Fruit fly (Drosophila melanogaster) whole organism, embryonic: ENCODE results near the gene CG2533.

Experiments
- Abd-B ChIP-seq: fragments of 200-800 bp; sonication (Bioruptor generic); optimal IDR thresholded peaks from 2 replicates; lab custom pipeline; 2018; ENCODE audit warnings: missing biosample characterization, mild to moderate bottlenecking, missing genetic modification characterization, moderate library complexity
- BEAF-32 ChIP-seq: fragments of 200-800 bp; sonication (Bioruptor generic); optimal IDR thresholded peaks from 3 replicates; lab custom pipeline; 2017; ENCODE audit warnings: missing biosample characterization, missing genetic modification characterization, mild to moderate bottlenecking, moderate library complexity, missing genetic modification reagents
- Bteb2 ChIP-seq: fragments of 200-800 bp; sonication (Bioruptor generic); optimal IDR thresholded peaks from 2 replicates; lab custom pipeline; 2016; ENCODE audit warnings: missing biosample characterization, missing genetic modification characterization
- CG10431 ChIP-seq: fragments of 200-800 bp; sonication (Bioruptor generic); optimal IDR thresholded peaks from 3 replicates; lab custom pipeline; 2018; ENCODE audit warnings: missing biosample characterization, mild to moderate bottlenecking, missing genetic modification characterization
- CG10462 ChIP-seq: fragments of 200-800 bp; sonication (Bioruptor generic); optimal IDR thresholded peaks from 2 replicates; lab custom pipeline; 2016; ENCODE audit warnings: missing biosample characterization, missing genetic modification characterization
- CG10543 ChIP-seq: fragments of 200-800 bp; sonication (Bioruptor generic); optimal IDR thresholded peaks from 3 replicates; lab custom pipeline; 2017; ENCODE audit warnings: missing biosample characterization, mild to moderate bottlenecking, missing genetic modification characterization, moderate library complexity
- CG10565 ChIP-seq: fragments of 200-800 bp; sonication (Bioruptor generic); optimal IDR thresholded peaks from 3 replicates; lab custom pipeline; 2016; ENCODE audit warnings: missing biosample characterization, mild to moderate bottlenecking, missing genetic modification characterization
- CG12104 ChIP-seq: fragments of 200-800 bp; sonication (Bioruptor generic); optimal IDR thresholded peaks from 3 replicates; lab custom pipeline; 2016; ENCODE audit warnings: missing biosample characterization, missing genetic modification characterization
- CG1233 ChIP-seq: fragments of 200-800 bp; sonication (Bioruptor generic); optimal IDR thresholded peaks from 4 replicates; lab custom pipeline; 2018; ENCODE audit warnings: missing biosample characterization, mild to moderate bottlenecking, missing genetic modification characterization
- CG12769 ChIP-seq: fragments of 200-800 bp; sonication (Bioruptor generic); optimal IDR thresholded peaks from 2 replicates; lab custom pipeline; 2019; ENCODE audit warnings: missing biosample characterization, mild to moderate bottlenecking, missing genetic modification characterization, moderate library complexity
- CG13894 ChIP-seq: fragments of 200-800 bp; sonication (Bioruptor generic); optimal IDR thresholded peaks from 3 replicates; lab custom pipeline; 2018; ENCODE audit warnings: missing biosample characterization, mild to moderate bottlenecking, missing genetic modification characterization, moderate library complexity
- CG14441 ChIP-seq: fragments of 200-800 bp; sonication (Bioruptor generic); IDR thresholded peaks from 2 replicates; pipeline ENCODE4 v1.3.6; 2022; ENCODE audit warnings: missing biosample characterization, missing genetic modification characterization
- CG15601 ChIP-seq: fragments of 200-800 bp; sonication (Bioruptor generic); optimal IDR thresholded peaks from 3 replicates; lab custom pipeline; 2019; ENCODE audit warnings: missing biosample characterization, mild to moderate bottlenecking, missing genetic modification characterization, moderate library complexity
- CG16779 ChIP-seq: fragments of 200-800 bp; sonication (Bioruptor generic); IDR thresholded peaks from 2 replicates; pipeline ENCODE4 v1.3.6; 2022; ENCODE audit warnings: missing biosample characterization, missing genetic modification characterization
- CG17328 ChIP-seq: fragments of 200-800 bp; sonication (Bioruptor generic); IDR thresholded peaks from 2 replicates; pipeline ENCODE4 v1.3.6; 2022; ENCODE audit warnings: missing biosample characterization, missing genetic modification characterization
- CG17359 ChIP-seq: fragments of 200-800 bp; sonication (Bioruptor generic); optimal IDR thresholded peaks from 3 replicates; lab custom pipeline; 2018; ENCODE audit warnings: missing biosample characterization, mild to moderate bottlenecking, missing genetic modification characterization, moderate library complexity
- CG18619 ChIP-seq: fragments of 200-800 bp; sonication (Bioruptor generic); optimal IDR thresholded peaks from 3 replicates; lab custom pipeline; 2017; ENCODE audit warnings: missing biosample characterization, mild to moderate bottlenecking, missing genetic modification characterization
- CG2712 ChIP-seq: fragments of 200-800 bp; optimal IDR thresholded peaks from 3 replicates; lab custom pipeline; 2019; ENCODE audit warnings: missing biosample characterization, mild to moderate bottlenecking, missing genetic modification characterization, moderate library complexity
- CG32532 ChIP-seq: fragments of 200-800 bp; sonication (Bioruptor generic); IDR thresholded peaks from 2 replicates; pipeline ENCODE4 v1.3.6; 2022; ENCODE audit warnings: missing biosample characterization, missing genetic modification characterization
- CG3281 ChIP-seq: fragments of 200-800 bp; sonication (Bioruptor generic); optimal IDR thresholded peaks from 3 replicates; lab custom pipeline; 2017; ENCODE audit warnings: missing biosample characterization, mild to moderate bottlenecking, missing genetic modification characterization
- CG34422 ChIP-seq: fragments of 200-800 bp; sonication (Bioruptor generic); IDR thresholded peaks from 3 replicates; pipeline ENCODE4 v1.3.6; 2022; ENCODE audit warnings: missing biosample characterization, missing genetic modification characterization
- CG4820 ChIP-seq: fragments of 200-800 bp; sonication (Bioruptor generic); optimal IDR thresholded peaks from 3 replicates; lab custom pipeline; 2016; ENCODE audit warnings: missing biosample characterization, missing genetic modification characterization
- CG6683 ChIP-seq: fragments of 200-800 bp; sonication (Bioruptor generic); optimal IDR thresholded peaks from 2 replicates; lab custom pipeline; 2017; ENCODE audit warnings: missing biosample characterization, mild to moderate bottlenecking, missing genetic modification characterization, missing genetic modification reagents
- CG8290 ChIP-seq, 3 experiments: fragments of 200-800 bp; sonication (Bioruptor generic); optimal IDR thresholded peaks; 2 replicates each; lab custom pipeline; 2016 to 2019; ENCODE audit warnings: missing biosample characterization in 3 of 3, missing genetic modification characterization in 3 of 3, mild to moderate bottlenecking in 2 of 3, moderate library complexity in 1 of 3
- CG9797 ChIP-seq: fragments of 200-800 bp; sonication (Bioruptor generic); optimal IDR thresholded peaks from 3 replicates; lab custom pipeline; 2018; ENCODE audit warnings: missing biosample characterization, mild to moderate bottlenecking, missing genetic modification characterization
- Chrac-16 ChIP-seq: fragments of 200-800 bp; sonication (Bioruptor generic); optimal IDR thresholded peaks from 3 replicates; lab custom pipeline; 2016; ENCODE audit warnings: missing biosample characterization, missing genetic modification characterization
- D19A ChIP-seq: fragments of 200-800 bp; optimal IDR thresholded peaks from 3 replicates; lab custom pipeline; 2019; ENCODE audit warnings: missing biosample characterization, mild to moderate bottlenecking, missing genetic modification characterization, moderate library complexity
- Elba2 ChIP-seq: fragments of 200-800 bp; sonication (Bioruptor generic); optimal IDR thresholded peaks from 3 replicates; lab custom pipeline; 2016; ENCODE audit warnings: missing biosample characterization, missing genetic modification characterization
- Gsc ChIP-seq: fragments of 200-800 bp; sonication (Bioruptor generic); IDR thresholded peaks from 2 replicates; pipeline ENCODE4 v1.3.6; 2022; ENCODE audit warnings: missing biosample characterization, missing genetic modification characterization
- HmgD ChIP-seq: fragments of 200-800 bp; sonication (Bioruptor generic); optimal IDR thresholded peaks from 3 replicates; lab custom pipeline; 2016; ENCODE audit warnings: missing biosample characterization, missing genetic modification characterization
- HmgZ ChIP-seq: fragments of 200-800 bp; sonication (Bioruptor generic); optimal IDR thresholded peaks from 2 replicates; lab custom pipeline; 2018; ENCODE audit warnings: missing biosample characterization, mild to moderate bottlenecking, missing genetic modification characterization
- Jarid2 ChIP-seq: fragments of 200-800 bp; sonication (Bioruptor generic); optimal IDR thresholded peaks from 3 replicates; lab custom pipeline; 2017; ENCODE audit warnings: mild to moderate bottlenecking, missing biosample characterization, missing genetic modification reagents, missing genetic modification characterization
- MESR4 ChIP-seq: fragments of 200-800 bp; sonication (Bioruptor generic); optimal IDR thresholded peaks from 2 replicates; lab custom pipeline; 2018; ENCODE audit warnings: missing biosample characterization, mild to moderate bottlenecking, missing genetic modification characterization, moderate library complexity
- Nf-YC ChIP-seq: fragments of 200-800 bp; optimal IDR thresholded peaks from 3 replicates; lab custom pipeline; 2019; ENCODE audit warnings: missing biosample characterization, mild to moderate bottlenecking, missing genetic modification characterization, moderate library complexity
- Pdp1 ChIP-seq, 2 experiments: fragments of 200-800 bp; sonication (Bioruptor generic); optimal IDR thresholded peaks; 3 replicates each; lab custom pipeline; 2016; ENCODE audit warnings: missing biosample characterization in 2 of 2, missing genetic modification characterization in 2 of 2, mild to moderate bottlenecking in 1 of 2, moderate library complexity in 1 of 2
- Rfx ChIP-seq: fragments of 200-800 bp; sonication (Bioruptor generic); IDR thresholded peaks from 2 replicates; pipeline ENCODE4 v1.3.6; 2022; ENCODE audit warnings: missing biosample characterization, missing genetic modification characterization
- Sry-β ChIP-seq: fragments of 200-800 bp; sonication (Bioruptor generic); optimal IDR thresholded peaks from 2 replicates; lab custom pipeline; 2018; ENCODE audit warnings: missing biosample characterization, mild to moderate bottlenecking, missing genetic modification characterization, moderate library complexity
- Sry-δ ChIP-seq: fragments of 200-800 bp; sonication (Bioruptor generic); optimal IDR thresholded peaks from 2 replicates; lab custom pipeline; 2016; ENCODE audit warnings: missing biosample characterization, missing genetic modification characterization
- Usf ChIP-seq: fragments of 200-800 bp; sonication (Bioruptor generic); optimal IDR thresholded peaks from 2 replicates; lab custom pipeline; 2017; ENCODE audit warnings: missing genotype, missing biosample characterization, missing genetic modification characterization
- corto ChIP-seq: fragments of 200-800 bp; sonication (Bioruptor generic); optimal IDR thresholded peaks from 2 replicates; lab custom pipeline; 2016; ENCODE audit warnings: missing biosample characterization, mild to moderate bottlenecking, missing genetic modification characterization, moderate library complexity
- fd64A ChIP-seq: fragments of 200-800 bp; sonication (Bioruptor generic); optimal IDR thresholded peaks from 3 replicates; lab custom pipeline; 2018; ENCODE audit warnings: missing biosample characterization, mild to moderate bottlenecking, missing genetic modification characterization
- gce ChIP-seq: fragments of 200-800 bp; sonication (Bioruptor generic); IDR thresholded peaks from 3 replicates; pipeline ENCODE4 v1.3.6; 2022; ENCODE audit warnings: missing biosample characterization, missing genetic modification characterization
- gfzf ChIP-seq: fragments of 200-800 bp; sonication (Bioruptor generic); optimal IDR thresholded peaks from 2 replicates; lab custom pipeline; 2016; ENCODE audit warnings: missing biosample characterization, mild to moderate bottlenecking, missing genetic modification characterization, moderate library complexity
- mam ChIP-seq: fragments of 200-800 bp; sonication (Bioruptor generic); optimal IDR thresholded peaks from 3 replicates; lab custom pipeline; 2016; ENCODE audit warnings: missing biosample characterization, missing genetic modification characterization
- nmo ChIP-seq: fragments of 200-800 bp; sonication (Bioruptor generic); optimal IDR thresholded peaks from 2 replicates; lab custom pipeline; 2018; ENCODE audit warnings: missing biosample characterization, mild to moderate bottlenecking, missing genetic modification characterization, moderate library complexity
- peb ChIP-seq: fragments of 200-800 bp; sonication (Bioruptor generic); IDR thresholded peaks from 2 replicates; pipeline ENCODE4 v1.3.6; 2022; ENCODE audit warnings: missing biosample characterization, missing genetic modification characterization
- so ChIP-seq: fragments of 200-800 bp; sonication (Bioruptor generic); IDR thresholded peaks from 3 replicates; pipeline ENCODE4 v1.3.6; 2022; ENCODE audit warnings: missing biosample characterization, missing genetic modification characterization
- ttk ChIP-seq: fragments of 200-800 bp; sonication (Bioruptor generic); IDR thresholded peaks from 2 replicates; pipeline ENCODE4 v2.1.2; 2022; ENCODE audit warnings: missing biosample characterization, missing genetic modification characterization

CG2533 gene

dm6 chrX:11569956-11570695 is 33.9 kb downstream of the CG2533 start, which contains the start of the genes Polr2A and CG11699 (continued):
- no peak for TF ChIP-seq CG17328
- peak; percentile 49 for TF ChIP-seq BEAF-32
- TF ChIP-seq peb (GFP tag; lab: Robert Waterston, UW), result no peak
- TF ChIP-seq CG17359 (tag; lab: Kevin White, UChicago), result peak; percentile 8
- TF ChIP-seq CG12769, result no peak
- TF ChIP-seq Rfx (GFP tag; lab: Robert Waterston, UW), result peak; percentile 41; the same call in 1 of the 2 replicates
- peak; percentile 62 for TF ChIP-seq gfzf (GFP tag; lab: Kevin White, UChicago)
- peak; percentile 44 for TF ChIP-seq CG3281 (GFP tag; lab: Kevin White, UChicago)
- TF ChIP-seq corto (GFP tag; lab: Kevin White, UChicago), result no peak
- peak; percentile 64; the same call in 1 of the 3 replicates for TF ChIP-seq CG34422 (GFP tag; lab: Robert Waterston, UW)
- TF ChIP-seq Jarid2 (GFP tag; lab: Kevin White, UChicago), result peak; percentile 55
- TF ChIP-seq CG9797 (GFP tag; lab: Kevin White, UChicago), result peak; percentile 87
- peak; percentile 4 for TF ChIP-seq CG10462 (GFP tag; lab: Kevin White, UChicago)
- TF ChIP-seq MESR4, result peak; percentile 73
- TF ChIP-seq Abd-B, result peak; percentile 25
- peak; percentile 34; the same call in 1 of the 2 replicates for TF ChIP-seq CG32532
- TF ChIP-seq Bteb2 (GFP tag; lab: Kevin White, UChicago), result no peak
- TF ChIP-seq CG4820 (GFP tag; lab: Kevin White, UChicago), result peak; percentile 3
- TF ChIP-seq CG16779 (GFP tag; lab: Robert Waterston, UW), result no peak
- TF ChIP-seq so (GFP tag; lab: Robert Waterston, UW), result no peak
- peak; percentile 2 for TF ChIP-seq Sry-δ (GFP tag; lab: Kevin White, UChicago)
- no peak for TF ChIP-seq Elba2
- TF ChIP-seq Sry-β (GFP tag; lab: Kevin White, UChicago), result peak; percentile 95
- peak; percentile 75 for TF ChIP-seq nmo
- TF ChIP-seq gce (GFP tag; lab: Robert Waterston, UW), result no peak
- no peak for TF ChIP-seq CG18619
- no peak for TF ChIP-seq CG6683 (GFP tag; lab: Kevin White, UChicago)
- peak; percentile 63 for TF ChIP-seq HmgZ (tag; lab: Kevin White, UChicago)
- TF ChIP-seq Gsc (GFP tag; lab: Robert Waterston, UW), result no peak
- TF ChIP-seq ttk, result no peak
- TF ChIP-seq CG8290 (GFP tag; optimal IDR thresholded peaks at IDR 0.05; lab: Kevin White, UChicago), result peak; percentile 25
- peak in 1 of 2 experiments; percentile 24 for TF ChIP-seq CG8290 (tag; optimal IDR thresholded peaks at IDR 0.05; lab: Kevin White, UChicago)
- TF ChIP-seq CG14441 (GFP tag; lab: Robert Waterston, UW), result peak; percentile 23; the same call in 1 of the 2 replicates
- TF ChIP-seq CG1233 (GFP tag; lab: Kevin White, UChicago), result peak; percentile 14
- no peak for TF ChIP-seq fd64A (GFP tag; lab: Kevin White, UChicago)
- peak in 1 of 2 experiments; percentile 44 for TF ChIP-seq Pdp1 (GFP tag; optimal IDR thresholded peaks at IDR 0.05; lab: Kevin White, UChicago)
- TF ChIP-seq mam, result peak; percentile 21
- TF ChIP-seq D19A (tag; lab: Kevin White, UChicago), result peak; percentile 29
- no peak for TF ChIP-seq CG10431
- TF ChIP-seq CG12104 (GFP tag; lab: Kevin White, UChicago), result peak; percentile 38
- TF ChIP-seq Chrac-16 (GFP tag; lab: Kevin White, UChicago), result peak; percentile 36
- TF ChIP-seq HmgD (GFP tag; lab: Kevin White, UChicago), result no peak
- peak; percentile 20 for TF ChIP-seq Usf (GFP tag; lab: Kevin White, UChicago)
- TF ChIP-seq CG10565 (GFP tag; lab: Kevin White, UChicago), result no peak
- peak; percentile 57 for TF ChIP-seq CG2712 (tag; lab: Kevin White, UChicago)
- TF ChIP-seq CG10543 (GFP tag; lab: Kevin White, UChicago), result peak; percentile 58
- peak; percentile 53 for TF ChIP-seq CG13894
- peak; percentile 75 for TF ChIP-seq Nf-YC (tag; lab: Kevin White, UChicago)
- peak; percentile 39 for TF ChIP-seq CG15601 (tag; lab: Kevin White, UChicago)
